Fruit fly (Drosophila melanogaster): ENCODE data around the gene Dap160.

The Dap160 gene

dm6 chr2L:21105127-21105526 lies 37.0 kb downstream of the Dap160 start:
- TF ChIP-seq usp (GFP tag; optimal IDR thresholded peaks at IDR 0.05): no peak
- TF ChIP-seq dsf (GFP tag; optimal IDR thresholded peaks at IDR 0.05; ENCODE audit: borderline replicate concordance): no peak
- no peak for TF ChIP-seq CG32264 (GFP tag; optimal IDR thresholded peaks at IDR 0.05)
- TF ChIP-seq foxo (GFP tag; optimal IDR thresholded peaks at IDR 0.05): no peak
- no peak for TF ChIP-seq sv (GFP tag; optimal IDR thresholded peaks at IDR 0.05)
- TF ChIP-seq OdsH (GFP tag; optimal IDR thresholded peaks at IDR 0.05): no peak
- no peak for TF ChIP-seq CG9705 (GFP tag; optimal IDR thresholded peaks at IDR 0.05)
- no peak for TF ChIP-seq Dif (GFP tag; optimal IDR thresholded peaks at IDR 0.05; ENCODE audit: partially characterized antibody)
- TF ChIP-seq Dfd (GFP tag; optimal IDR thresholded peaks at IDR 0.05): no peak
- TF ChIP-seq woc (GFP tag; optimal IDR thresholded peaks at IDR 0.05): no peak
- no peak for TF ChIP-seq lola (GFP tag; optimal IDR thresholded peaks at IDR 0.05)
- TF ChIP-seq Rel (GFP tag; optimal IDR thresholded peaks at IDR 0.05): no peak
- TF ChIP-seq Rel (tag; optimal IDR thresholded peaks at IDR 0.05): no peak
- TF ChIP-seq Sp1 (GFP tag; optimal IDR thresholded peaks at IDR 0.05): no peak

- TF ChIP-seq sage (GFP tag; optimal IDR thresholded peaks at IDR 0.05) (no peak), fru (GFP tag; optimal IDR thresholded peaks at IDR 0.05) (no peak), dsf (GFP tag; optimal IDR thresholded peaks at IDR 0.05; ENCODE audit: borderline replicate concordance) (no peak), Myc (optimal IDR thresholded peaks at IDR 0.05) (no peak), CrebA (GFP tag; optimal IDR thresholded peaks at IDR 0.05; ENCODE audit: borderline replicate concordance) (no peak), Vsx2 (GFP tag; optimal IDR thresholded peaks at IDR 0.05; ENCODE audit: partially characterized antibody) (no peak), h (GFP tag; optimal IDR thresholded peaks at IDR 0.05) (no peak), Rel (GFP tag; optimal IDR thresholded peaks at IDR 0.05) (no peak), Rel (tag; optimal IDR thresholded peaks at IDR 0.05) (no peak), OdsH (GFP tag; optimal IDR thresholded peaks at IDR 0.05) (no peak), HLH106 (tag; optimal IDR thresholded peaks at IDR 0.05) (no peak), br (GFP tag; optimal IDR thresholded peaks at IDR 0.05) (no peak), dmrt93B (GFP tag; optimal IDR thresholded peaks at IDR 0.05) (no peak), foxo (GFP tag; optimal IDR thresholded peaks at IDR 0.05) (no peak), jim (GFP tag; optimal IDR thresholded peaks at IDR 0.05) (no peak), sv (GFP tag; optimal IDR thresholded peaks at IDR 0.05) (no peak), Dfd (GFP tag; optimal IDR thresholded peaks at IDR 0.05) (no peak), rgr (GFP tag; optimal IDR thresholded peaks at IDR 0.05) (no peak)
Observed at dm6 chr2L:21104326-21104725, 37.8 kb downstream of the Dap160 start, which contains the start of the genes CG46307 and Nhe2. Gene CG46307, plus strand, starts transcription at chr2L:21104568. Gene Nhe2, plus strand, starts transcription at chr2L:21104568.

dm6 chr2L:21102399-21103108 lies 39.6 kb downstream of the Dap160 start, which contains the start of gene CG9257:
Gene CG9257, plus strand, starts transcription at chr2L:21102743.
- TF ChIP-seq foxo (GFP tag; optimal IDR thresholded peaks at IDR 0.05) (peak in 1 of 2 experiments; percentile 38), pan (optimal IDR thresholded peaks at IDR 0.05) (no peak), Abd-B (GFP tag; optimal IDR thresholded peaks at IDR 0.05) (no peak), Hr78 (GFP tag; optimal IDR thresholded peaks at IDR 0.05) (no peak), N (GFP tag; optimal IDR thresholded peaks at IDR 0.05) (no peak), Hnf4 (GFP tag; optimal IDR thresholded peaks at IDR 0.05) (peak; percentile 24), rgr (GFP tag; optimal IDR thresholded peaks at IDR 0.05) (no peak), HLH106 (tag; optimal IDR thresholded peaks at IDR 0.05) (no peak), Rel (GFP tag; optimal IDR thresholded peaks at IDR 0.05) (no peak), Rel (tag; optimal IDR thresholded peaks at IDR 0.05) (peak; percentile 81), lola (GFP tag; optimal IDR thresholded peaks at IDR 0.05) (no peak), Vsx2 (GFP tag; optimal IDR thresholded peaks at IDR 0.05; ENCODE audit: partially characterized antibody) (no peak), Jra (GFP tag; optimal IDR thresholded peaks at IDR 0.05) (no peak), woc (GFP tag; optimal IDR thresholded peaks at IDR 0.05) (peak; percentile 40), jim (GFP tag; optimal IDR thresholded peaks at IDR 0.05) (no peak), dsf (GFP tag; optimal IDR thresholded peaks at IDR 0.05; ENCODE audit: borderline replicate concordance) (no peak), Sp1 (GFP tag; optimal IDR thresholded peaks at IDR 0.05) (no peak), Mio (GFP tag; optimal IDR thresholded peaks at IDR 0.05) (no peak), tai (GFP tag; optimal IDR thresholded peaks at IDR 0.05) (peak; percentile 57), br (GFP tag; optimal IDR thresholded peaks at IDR 0.05) (no peak), dmrt93B (GFP tag; optimal IDR thresholded peaks at IDR 0.05) (no peak), GATAd (GFP tag; optimal IDR thresholded peaks at IDR 0.05) (no peak), CG9705 (GFP tag; optimal IDR thresholded peaks at IDR 0.05) (no peak), usp (GFP tag; optimal IDR thresholded peaks at IDR 0.05) (no peak), Myc (optimal IDR thresholded peaks at IDR 0.05) (peak; percentile 21), fru (GFP tag; optimal IDR thresholded peaks at IDR 0.05) (no peak), ey (GFP tag; optimal IDR thresholded peaks at IDR 0.05) (peak; percentile 13), h (GFP tag; optimal IDR thresholded peaks at IDR 0.05) (no peak), brk (GFP tag; optimal IDR thresholded peaks at IDR 0.05) (peak; percentile 27), CrebA (GFP tag; optimal IDR thresholded peaks at IDR 0.05; ENCODE audit: borderline replicate concordance) (no peak), dl (GFP tag; optimal IDR thresholded peaks at IDR 0.05; ENCODE audit: insufficient read depth in 1 of 2, partially characterized antibody in 2 of 2) (no peak), OdsH (GFP tag; optimal IDR thresholded peaks at IDR 0.05) (peak; percentile 6), CG32264 (GFP tag; optimal IDR thresholded peaks at IDR 0.05) (no peak), sv (GFP tag; optimal IDR thresholded peaks at IDR 0.05) (no peak), Dif (GFP tag; optimal IDR thresholded peaks at IDR 0.05; ENCODE audit: partially characterized antibody) (no peak), psq (GFP tag; optimal IDR thresholded peaks at IDR 0.05) (no peak), Hr83 (GFP tag; optimal IDR thresholded peaks at IDR 0.05; ENCODE audit: poor library complexity, severe bottlenecking) (no peak), Dfd (GFP tag; optimal IDR thresholded peaks at IDR 0.05) (no peak), sage (GFP tag; optimal IDR thresholded peaks at IDR 0.05) (no peak)

All from whole organism, wandering third instar larva.